Worm (Caenorhabditis elegans) whole organism, L3 larva: ENCODE data around the gene spp-18.

Experiments
- R02D3.7 ChIP-seq: fragments of 150-350 bp; optimal IDR thresholded peaks from 2 replicates; lab custom pipeline; 2014; ENCODE audit warnings: missing biosample characterization, missing genetic modification characterization
- ceh-82 ChIP-seq: fragments of 150-350 bp; optimal IDR thresholded peaks from 2 replicates; lab custom pipeline; 2014; ENCODE audit warnings: missing biosample characterization, missing genetic modification characterization
- elt-1 ChIP-seq: fragments of 150-350 bp; optimal IDR thresholded peaks from 2 replicates; lab custom pipeline; 2014; ENCODE audit warnings: missing biosample characterization, missing genetic modification characterization
- elt-2 ChIP-seq: sonication (generic microtip); optimal IDR thresholded peaks from 2 replicates; lab custom pipeline; 2016; ENCODE audit warnings: missing genetic modification reagents, mild to moderate bottlenecking, missing genetic modification characterization, missing compliant biosample characterization
- fkh-10 ChIP-seq: sonication (generic microtip); optimal IDR thresholded peaks from 2 replicates; lab custom pipeline; 2017; ENCODE audit warnings: missing biosample characterization, missing genetic modification reagents, missing genetic modification characterization
- fos-1 ChIP-seq: fragments of 150-350 bp; optimal IDR thresholded peaks from 2 replicates; lab custom pipeline; 2014; ENCODE audit warnings: missing biosample characterization, missing genetic modification characterization
- lin-39 ChIP-seq: fragments of 150-350 bp; optimal IDR thresholded peaks from 2 replicates; lab custom pipeline; 2018; ENCODE audit warnings: missing biosample characterization, missing genetic modification reagents, missing genetic modification characterization
- lsy-12 ChIP-seq: sonication (generic microtip); optimal IDR thresholded peaks from 2 replicates; lab custom pipeline; 2016; ENCODE audit warnings: mild to moderate bottlenecking, missing genetic modification characterization, missing compliant biosample characterization
- nhr-11 ChIP-seq: fragments of 150-350 bp; optimal IDR thresholded peaks from 2 replicates; lab custom pipeline; 2014; ENCODE audit warnings: missing biosample characterization, missing genetic modification characterization
- nhr-23 ChIP-seq: fragments of 150-350 bp; optimal IDR thresholded peaks from 2 replicates; lab custom pipeline; 2014; ENCODE audit warnings: missing biosample characterization, missing genetic modification reagents, missing genetic modification characterization
- sea-2 ChIP-seq: fragments of 150-350 bp; sonication (generic microtip); optimal IDR thresholded peaks from 4 replicates; lab custom pipeline; 2014; ENCODE audit warnings: missing biosample characterization, missing genetic modification reagents, missing genetic modification characterization
- snpc-4 ChIP-seq: fragments of 150-350 bp; optimal IDR thresholded peaks from 2 replicates; lab custom pipeline; 2014; ENCODE audit warnings: missing biosample characterization, missing genetic modification characterization
- zag-1 ChIP-seq: fragments of 150-350 bp; optimal IDR thresholded peaks from 2 replicates; lab custom pipeline; 2014; ENCODE audit warnings: missing biosample characterization, missing genetic modification characterization

- no peak for TF ChIP-seq sea-2 (GFP tag; lab: Kevin White, UChicago)
- no peak for TF ChIP-seq elt-2 (tag; lab: Kevin White, UChicago)
- no peak for TF ChIP-seq ceh-82
- TF ChIP-seq lin-39 (tag; lab: Kevin White, UChicago): no peak
- no peak for TF ChIP-seq nhr-11 (tag; lab: Kevin White, UChicago)
- no peak for TF ChIP-seq fkh-10 (GFP tag; lab: Kevin White, UChicago)
- TF ChIP-seq elt-1 (tag; lab: Kevin White, UChicago): no peak
- no peak for TF ChIP-seq fos-1
- no peak for TF ChIP-seq snpc-4 (tag; lab: Kevin White, UChicago)
- no peak for TF ChIP-seq nhr-23 (tag; lab: Kevin White, UChicago)
- TF ChIP-seq R02D3.7 (tag; lab: Kevin White, UChicago): no peak
- TF ChIP-seq zag-1: no peak
- no peak for TF ChIP-seq lsy-12
Measured at ce11 chrIV:9623269-9623668, 29.8 kb downstream of the spp-18 start, which contains the start of gene W09C2.9.
